Fruit fly (Drosophila melanogaster) whole organism, prepupa: ENCODE results near the gene vito.

Experiments used
- Blimp-1 ChIP-seq: fragments of 200-800 bp; sonication (Bioruptor generic); optimal IDR thresholded peaks from 3 replicates; lab custom pipeline; 2017; ENCODE audit warnings: missing biosample characterization, missing genetic modification characterization, mild to moderate bottlenecking, moderate library complexity, missing genetic modification reagents
- CG10669 ChIP-seq: fragments of 200-800 bp; sonication (Bioruptor generic); optimal IDR thresholded peaks from 3 replicates; lab custom pipeline; 2018; ENCODE audit warnings: missing biosample characterization, mild to moderate bottlenecking, missing genetic modification characterization, moderate library complexity
- CG11294 ChIP-seq: fragments of 200-800 bp; sonication (Bioruptor generic); IDR thresholded peaks from 2 replicates; pipeline ENCODE4 v1.3.6; 2022; ENCODE audit warnings: missing biosample characterization, missing genetic modification characterization
- CG11762 ChIP-seq: fragments of 200-800 bp; sonication (Bioruptor generic); optimal IDR thresholded peaks from 3 replicates; lab custom pipeline; 2016; ENCODE audit warnings: missing biosample characterization, missing genetic modification characterization; ENCODE audit not compliant: insufficient read depth
- CG11902 ChIP-seq: fragments of 200-800 bp; sonication (Bioruptor generic); optimal IDR thresholded peaks from 3 replicates; lab custom pipeline; 2016; ENCODE audit warnings: missing biosample characterization, missing genetic modification characterization
- CG31627 ChIP-seq: fragments of 200-800 bp; sonication (Bioruptor generic); optimal IDR thresholded peaks from 3 replicates; lab custom pipeline; 2016; ENCODE audit warnings: missing biosample characterization, missing genetic modification characterization
- CG32006 ChIP-seq: fragments of 200-800 bp; sonication (Bioruptor generic); optimal IDR thresholded peaks from 3 replicates; lab custom pipeline; 2017; ENCODE audit warnings: missing biosample characterization, mild to moderate bottlenecking, missing genetic modification characterization
- CG3919 ChIP-seq: fragments of 200-800 bp; sonication (Bioruptor generic); optimal IDR thresholded peaks from 3 replicates; lab custom pipeline; 2016; ENCODE audit warnings: missing biosample characterization, missing genetic modification characterization
- CG6792 ChIP-seq: fragments of 200-800 bp; sonication (Bioruptor generic); optimal IDR thresholded peaks from 3 replicates; lab custom pipeline; 2016; ENCODE audit warnings: missing biosample characterization, missing genetic modification characterization
- CG6808 ChIP-seq: fragments of 200-800 bp; sonication (Bioruptor generic); optimal IDR thresholded peaks from 3 replicates; lab custom pipeline; 2017; ENCODE audit warnings: missing biosample characterization, missing genetic modification characterization, mild to moderate bottlenecking, moderate library complexity, missing genetic modification reagents
- CG8119 ChIP-seq: fragments of 200-800 bp; sonication (Bioruptor generic); IDR thresholded peaks from 3 replicates; pipeline ENCODE4 v1.3.6; 2022; ENCODE audit warnings: missing biosample characterization, missing genetic modification characterization
- Eip78C ChIP-seq: fragments of 200-800 bp; sonication (Bioruptor generic); peaks from one replicate; lab custom pipeline; 2016; ENCODE audit warnings: missing biosample characterization, missing genetic modification characterization
- Eip93F ChIP-seq: fragments of 200-800 bp; sonication (Bioruptor generic); optimal IDR thresholded peaks from 2 replicates; lab custom pipeline; 2016; ENCODE audit warnings: missing biosample characterization, mild to moderate bottlenecking, missing genetic modification characterization
- Ets96B ChIP-seq: fragments of 200-800 bp; optimal IDR thresholded peaks from 2 replicates; lab custom pipeline; 2019; ENCODE audit warnings: missing biosample characterization, mild to moderate bottlenecking, missing genetic modification characterization, moderate library complexity
- Gug ChIP-seq: fragments of 200-800 bp; sonication (Bioruptor generic); IDR thresholded peaks from 2 replicates; pipeline ENCODE4 v1.3.6; 2022; ENCODE audit warnings: missing biosample characterization, missing genetic modification characterization
- Hr38 ChIP-seq: sonication (Bioruptor generic); optimal IDR thresholded peaks from 2 replicates; lab custom pipeline; 2016; ENCODE audit warnings: missing biosample characterization, missing genetic modification characterization
- Hr39 ChIP-seq: fragments of 200-800 bp; sonication (Bioruptor generic); optimal IDR thresholded peaks from 2 replicates; lab custom pipeline; 2016; ENCODE audit warnings: missing biosample characterization, missing genetic modification characterization
- Lpt ChIP-seq: fragments of 200-800 bp; sonication (Bioruptor generic); optimal IDR thresholded peaks from 3 replicates; lab custom pipeline; 2016; ENCODE audit warnings: missing biosample characterization, missing genetic modification characterization
- OdsH ChIP-seq: fragments of 200-800 bp; sonication (Bioruptor generic); optimal IDR thresholded peaks from 3 replicates; lab custom pipeline; 2016; ENCODE audit warnings: missing biosample characterization, missing genetic modification characterization
- Smox ChIP-seq: fragments of 200-800 bp; sonication (Bioruptor generic); optimal IDR thresholded peaks from 3 replicates; lab custom pipeline; 2016; ENCODE audit warnings: missing biosample characterization, missing genetic modification characterization
- Sox102F ChIP-seq: fragments of 200-800 bp; sonication (Bioruptor generic); optimal IDR thresholded peaks from 2 replicates; lab custom pipeline; 2016; ENCODE audit warnings: missing biosample characterization, mild to moderate bottlenecking, missing genetic modification characterization
- Sox14 ChIP-seq: fragments of 200-800 bp; sonication (Bioruptor generic); optimal IDR thresholded peaks from 3 replicates; lab custom pipeline; 2016; ENCODE audit warnings: missing biosample characterization, missing genetic modification characterization
- Sox15 ChIP-seq: fragments of 200-800 bp; sonication (Bioruptor generic); optimal IDR thresholded peaks from 3 replicates; lab custom pipeline; 2016; ENCODE audit warnings: missing biosample characterization, missing genetic modification characterization
- achi ChIP-seq: fragments of 200-800 bp; sonication (Bioruptor generic); optimal IDR thresholded peaks from 3 replicates; lab custom pipeline; 2016; ENCODE audit warnings: missing biosample characterization, missing genetic modification characterization
- dac ChIP-seq: fragments of 200-800 bp; sonication (Bioruptor generic); optimal IDR thresholded peaks from 2 replicates; lab custom pipeline; 2017; ENCODE audit warnings: missing biosample characterization, mild to moderate bottlenecking, missing genetic modification characterization
- eg ChIP-seq: fragments of 200-800 bp; sonication (Bioruptor generic); IDR thresholded peaks from 3 replicates; pipeline ENCODE4 v1.3.6; 2022; ENCODE audit warnings: missing biosample characterization, missing genetic modification characterization
- fd59A ChIP-seq: fragments of 200-800 bp; sonication (Bioruptor generic); optimal IDR thresholded peaks from 2 replicates; lab custom pipeline; 2017; ENCODE audit warnings: missing biosample characterization, mild to moderate bottlenecking, missing genetic modification characterization, missing genetic modification reagents
- fd85E ChIP-seq: fragments of 200-800 bp; sonication (Bioruptor generic); optimal IDR thresholded peaks from 3 replicates; lab custom pipeline; 2016; ENCODE audit warnings: missing biosample characterization, missing genetic modification characterization
- fkh ChIP-seq: fragments of 200-800 bp; sonication (Bioruptor generic); optimal IDR thresholded peaks from 3 replicates; lab custom pipeline; 2017; ENCODE audit warnings: missing biosample characterization, mild to moderate bottlenecking, missing genetic modification characterization, moderate library complexity
- net ChIP-seq: fragments of 200-800 bp; sonication (Bioruptor generic); optimal IDR thresholded peaks from 3 replicates; lab custom pipeline; 2016; ENCODE audit warnings: missing biosample characterization, missing genetic modification characterization
- topi ChIP-seq: fragments of 200-800 bp; sonication (Bioruptor generic); optimal IDR thresholded peaks from 3 replicates; lab custom pipeline; 2016; ENCODE audit warnings: missing biosample characterization, missing genetic modification characterization
- vri ChIP-seq: fragments of 200-800 bp; sonication (Bioruptor generic); optimal IDR thresholded peaks from 3 replicates; lab custom pipeline; 2016; ENCODE audit warnings: missing biosample characterization, mild to moderate bottlenecking, missing genetic modification characterization

Gene vito

dm6 chr3L:5768532-5769497 lies 8.3 kb downstream of the vito start, which contains the start of the genes Ppat-Dpck and scny (continued):
- TF ChIP-seq OdsH (GFP tag; lab: Kevin White, UChicago): no peak
- TF ChIP-seq Smox (GFP tag; lab: Kevin White, UChicago): no peak
- no peak for TF ChIP-seq CG32006
- TF ChIP-seq net (GFP tag; lab: Kevin White, UChicago): no peak
- no peak for TF ChIP-seq CG8119 (GFP tag; lab: Robert Waterston, UW)
- TF ChIP-seq fkh (GFP tag; lab: Kevin White, UChicago): no peak
- no peak for TF ChIP-seq fd59A (GFP tag; lab: Kevin White, UChicago)
- TF ChIP-seq Eip93F (GFP tag; lab: Kevin White, UChicago): no peak
- peak; percentile 5 for TF ChIP-seq topi (GFP tag; lab: Kevin White, UChicago)
- no peak for TF ChIP-seq fd85E (GFP tag; lab: Kevin White, UChicago)
- no peak for TF ChIP-seq Hr38 (GFP tag; lab: Kevin White, UChicago)
- no peak for TF ChIP-seq CG6808 (GFP tag; lab: Kevin White, UChicago)
- TF ChIP-seq vri: no peak

dm6 chr3L:5765844-5766200 lies 11.3 kb downstream of the vito start, which contains the start of gene Txl:
TSS of gene Txl (plus strand) at chr3L:5765846.
- no peak for TF ChIP-seq Smox (GFP tag; lab: Kevin White, UChicago)

DNA sequence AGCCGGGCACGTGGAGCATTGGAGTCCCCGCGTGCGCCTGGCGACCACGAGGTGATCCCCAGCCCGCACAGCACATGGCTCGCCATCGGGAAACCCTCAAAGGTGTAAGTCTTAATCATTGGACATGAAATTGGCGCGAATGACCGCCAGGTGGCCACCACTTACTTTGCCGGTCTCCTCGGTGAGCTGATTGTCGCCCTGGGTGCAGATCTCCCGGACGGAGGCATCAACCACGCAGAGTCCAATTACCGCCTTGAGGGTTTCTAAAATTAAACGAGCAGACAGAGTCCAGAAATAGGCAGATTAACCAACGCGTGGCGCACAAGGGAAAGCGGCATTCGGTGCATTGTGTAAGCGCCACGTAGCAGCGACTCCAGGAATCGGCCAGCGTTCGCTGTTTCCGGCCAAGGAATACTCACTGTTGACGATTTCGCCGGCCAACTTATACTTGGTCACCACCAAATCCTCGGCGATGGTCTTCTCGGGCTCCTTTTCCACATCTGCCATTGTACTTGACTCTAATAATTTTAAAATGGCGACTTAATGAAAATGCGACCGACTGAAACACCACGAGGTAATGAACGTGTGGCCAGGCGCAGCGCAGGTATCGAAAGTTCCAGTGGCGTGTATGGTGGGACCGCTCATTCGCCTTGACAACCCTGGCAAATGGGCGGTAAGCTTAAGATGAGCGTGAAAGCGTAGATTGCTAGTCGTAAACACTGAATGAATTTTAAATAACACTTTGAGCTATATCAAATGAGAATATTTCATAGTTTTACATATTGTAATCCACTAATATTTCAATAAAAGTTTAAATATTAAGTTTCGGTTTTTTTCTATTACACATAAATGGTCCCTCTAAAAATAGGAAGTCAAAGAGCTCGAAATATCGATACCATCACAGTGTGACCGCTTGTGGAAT lies 11.9 kb downstream of the vito start, which contains the start of gene CG10576:
TSS of gene CG10576 (minus strand) at position 781 of the 922 bp plus-strand sequence.
- TF ChIP-seq dac (GFP tag; lab: Kevin White, UChicago): no peak
- no peak for TF ChIP-seq Blimp-1 (GFP tag; lab: Kevin White, UChicago)
- no peak for TF ChIP-seq fkh (GFP tag; lab: Kevin White, UChicago)
- TF ChIP-seq CG11902: no peak
- no peak for TF ChIP-seq CG6792 (GFP tag; lab: Kevin White, UChicago)
- no peak for TF ChIP-seq CG11294 (GFP tag; lab: Robert Waterston, UW)
- TF ChIP-seq OdsH (GFP tag; lab: Kevin White, UChicago): no peak
- no peak for TF ChIP-seq Sox14
- no peak for TF ChIP-seq CG11762 (GFP tag; lab: Kevin White, UChicago)
- no peak for TF ChIP-seq achi (GFP tag; lab: Kevin White, UChicago)
- no peak for TF ChIP-seq Sox102F (GFP tag; lab: Kevin White, UChicago)
- TF ChIP-seq CG31627 (GFP tag; lab: Kevin White, UChicago): no peak
- TF ChIP-seq Ets96B (tag; lab: Kevin White, UChicago): no peak
- no peak for TF ChIP-seq Hr39 (GFP tag; lab: Kevin White, UChicago)
- TF ChIP-seq CG10669: no peak
- no peak for TF ChIP-seq CG8119 (GFP tag; lab: Robert Waterston, UW)

dm6 chr3L:5753605-5754365 lies 23.3 kb downstream of the vito start:
- TF ChIP-seq Sox15 (GFP tag; lab: Kevin White, UChicago) (no peak), achi (GFP tag; lab: Kevin White, UChicago) (no peak), Lpt (GFP tag; lab: Kevin White, UChicago) (peak; percentile 3), vri (peak; percentile 94), Eip78C (peak; percentile 43), eg (GFP tag; lab: Robert Waterston, UW) (peak; percentile 23; the same call in 1 of the 3 replicates), Gug (GFP tag; lab: Robert Waterston, UW) (0 out of 2 replicates have a peak, but pooled peaks have one; percentile 7), CG3919 (GFP tag; lab: Kevin White, UChicago) (no peak)
